ENCODE assay signal across 6 worm cellular contexts in the genomic region with DNA sequence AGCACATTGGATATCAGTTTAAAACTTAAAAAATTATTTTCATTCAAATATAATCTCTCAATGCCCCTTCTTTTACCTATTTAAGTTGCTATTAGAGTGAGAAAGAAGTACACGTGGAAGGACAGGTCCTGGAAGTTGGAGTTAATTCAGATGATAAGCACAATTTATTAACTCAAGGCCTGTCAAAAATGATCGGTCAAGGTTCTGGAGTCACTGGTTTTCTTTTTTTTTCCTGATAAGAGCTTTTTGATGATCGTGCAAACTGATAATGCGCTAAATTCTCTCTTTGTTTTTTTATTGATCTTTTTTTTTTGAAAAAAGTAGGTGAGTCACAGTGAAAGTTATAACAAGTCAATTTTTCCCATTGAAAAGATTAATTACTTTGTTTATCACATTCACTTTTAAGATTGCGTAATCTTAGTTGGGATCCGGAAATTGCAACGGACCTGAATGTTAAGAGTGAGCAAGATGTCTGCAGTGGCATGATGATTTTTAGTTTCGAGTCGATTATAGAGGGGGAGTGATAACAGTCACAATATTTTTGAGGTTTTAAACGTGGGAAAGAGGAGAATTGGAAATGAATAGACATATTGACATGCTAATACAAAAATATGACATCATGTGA.
A peak's percentile ranks its signal among the peaks of the same experiment; 100 is the strongest.
TF ChIP-seq lines count a peak whose summit lies in the region.

No protein-coding gene starts in this region.

TF ChIP-seq in whole organism, L1 larva, 84 proteins besides CTCF, POLR2A, EP300 and RAD21:
- TF ChIP-seq efl-1 (optimal IDR thresholded peaks at IDR 0.05; lab: Kevin White, UChicago), result no peak
- TF ChIP-seq efl-1 (GFP tag; optimal IDR thresholded peaks at IDR 0.05 in 1 of 2; lab: Kevin White, UChicago), result peak in 1 of 2 experiments; percentile 74
- peak; percentile 99 for TF ChIP-seq elt-2 (tag; optimal IDR thresholded peaks at IDR 0.05; lab: Kevin White, UChicago)
- TF ChIP-seq pqm-1 (tag; optimal IDR thresholded peaks at IDR 0.05; lab: Kevin White, UChicago), result peak; percentile 19
- TF ChIP-seq unc-98 (GFP tag; IDR thresholded peaks at IDR 0.05; lab: Robert Waterston, UW), result no peak
- no peak for TF ChIP-seq efl-3 (GFP tag; optimal IDR thresholded peaks at IDR 0.05; lab: Kevin White, UChicago)
- TF ChIP-seq lin-35 (GFP tag; optimal IDR thresholded peaks at IDR 0.05; lab: Kevin White, UChicago), result peak in 1 of 2 experiments; percentile 35
TF ChIP-seq in whole organism, L1 larva: peak in this region for 4.

TF ChIP-seq in whole organism, L2 larva, 48 proteins besides CTCF, POLR2A, EP300 and RAD21 (continues in another document):
- TF ChIP-seq ztf-1 (GFP tag; conservative IDR thresholded peaks at IDR 0.05; lab: Robert Waterston, UW) (no peak), C34F6.9 (tag; optimal IDR thresholded peaks at IDR 0.05; lab: Kevin White, UChicago) (no peak), lin-39 (tag; optimal IDR thresholded peaks at IDR 0.05; lab: Kevin White, UChicago) (no peak), skn-1 (tag; optimal IDR thresholded peaks at IDR 0.05; lab: Kevin White, UChicago) (no peak), elt-3 (tag; optimal IDR thresholded peaks at IDR 0.05; lab: Kevin White, UChicago) (no peak), nhr-77 (tag; optimal IDR thresholded peaks at IDR 0.05; lab: Kevin White, UChicago) (no peak), mbf-1 (tag; optimal IDR thresholded peaks at IDR 0.05; lab: Kevin White, UChicago) (no peak), sma-9 (GFP tag; optimal IDR thresholded peaks at IDR 0.05; lab: Kevin White, UChicago) (peak; percentile 36), sma-9 (tag; optimal IDR thresholded peaks at IDR 0.05; lab: Kevin White, UChicago) (no peak), crh-2 (tag; optimal IDR thresholded peaks at IDR 0.05; lab: Kevin White, UChicago) (no peak), fos-1 (tag; optimal IDR thresholded peaks at IDR 0.05; lab: Kevin White, UChicago) (peak; percentile 91), nhr-237 (tag; optimal IDR thresholded peaks at IDR 0.05; lab: Kevin White, UChicago) (no peak), ceh-16 (tag; optimal IDR thresholded peaks at IDR 0.05; lab: Kevin White, UChicago) (no peak), aly-2 (tag; optimal IDR thresholded peaks at IDR 0.05; lab: Kevin White, UChicago) (no peak), elt-1 (tag; optimal IDR thresholded peaks at IDR 0.05; lab: Kevin White, UChicago) (no peak), gmeb-1 (tag; optimal IDR thresholded peaks at IDR 0.05; lab: Kevin White, UChicago) (peak; percentile 44)

TF ChIP-seq in whole organism, L3 larva, 47 proteins besides CTCF, POLR2A, EP300 and RAD21:
- TF ChIP-seq lsy-12 (tag; optimal IDR thresholded peaks at IDR 0.05; lab: Kevin White, UChicago) (no peak), elt-2 (tag; optimal IDR thresholded peaks at IDR 0.05; lab: Kevin White, UChicago) (peak; percentile 100), nhr-237 (tag; optimal IDR thresholded peaks at IDR 0.05; lab: Kevin White, UChicago) (no peak), hmg-11 (tag; optimal IDR thresholded peaks at IDR 0.05; lab: Kevin White, UChicago) (no peak), fkh-10 (GFP tag; optimal IDR thresholded peaks at IDR 0.05; lab: Kevin White, UChicago) (no peak), skn-1 (tag; optimal IDR thresholded peaks at IDR 0.05; lab: Kevin White, UChicago) (no peak), fos-1 (tag; optimal IDR thresholded peaks at IDR 0.05; lab: Kevin White, UChicago) (no peak), pqm-1 (tag; optimal IDR thresholded peaks at IDR 0.05; lab: Kevin White, UChicago) (peak; percentile 68), lin-15B (tag; optimal IDR thresholded peaks at IDR 0.05; lab: Kevin White, UChicago) (no peak), elt-1 (tag; optimal IDR thresholded peaks at IDR 0.05; lab: Kevin White, UChicago) (no peak), ceh-28 (tag; optimal IDR thresholded peaks at IDR 0.05; lab: Kevin White, UChicago) (no peak), elt-3 (tag; optimal IDR thresholded peaks at IDR 0.05; lab: Kevin White, UChicago) (no peak), lin-39 (tag; optimal IDR thresholded peaks at IDR 0.05; lab: Kevin White, UChicago) (no peak), nhr-11 (tag; optimal IDR thresholded peaks at IDR 0.05; lab: Kevin White, UChicago) (no peak), ztf-4 (tag; optimal IDR thresholded peaks at IDR 0.05; lab: Kevin White, UChicago) (no peak)

TF ChIP-seq in whole organism, L4 larva, 104 proteins besides CTCF, POLR2A, EP300 and RAD21:
- TF ChIP-seq nhr-237 (tag; optimal IDR thresholded peaks at IDR 0.05; lab: Kevin White, UChicago), result no peak
- peak; percentile 13 for TF ChIP-seq mxl-3 (GFP tag; optimal IDR thresholded peaks at IDR 0.05; lab: Kevin White, UChicago)
- no peak for TF ChIP-seq zfp-3 (GFP tag; conservative IDR thresholded peaks at IDR 0.05; lab: Robert Waterston, UW)
- peak; percentile 76 for TF ChIP-seq nhr-77 (tag; optimal IDR thresholded peaks at IDR 0.05; lab: Kevin White, UChicago)
- TF ChIP-seq nhr-28 (tag; optimal IDR thresholded peaks at IDR 0.05; lab: Kevin White, UChicago), result peak; percentile 76
- TF ChIP-seq daf-16 (GFP tag; optimal IDR thresholded peaks at IDR 0.05; lab: Kevin White, UChicago), result no peak
- peak; percentile 44 for TF ChIP-seq daf-16 (tag; optimal IDR thresholded peaks at IDR 0.05; lab: Kevin White, UChicago)
- no peak for TF ChIP-seq ceh-62 (tag; optimal IDR thresholded peaks at IDR 0.05; lab: Kevin White, UChicago)
- TF ChIP-seq dve-1 (tag; optimal IDR thresholded peaks at IDR 0.05; lab: Kevin White, UChicago; ENCODE audit: insufficient read depth), result peak; percentile 77
- TF ChIP-seq dmd-6 (GFP tag; IDR thresholded peaks at IDR 0.05; lab: Robert Waterston, UW), result peak; percentile 94
- TF ChIP-seq tra-1 (GFP tag; IDR thresholded peaks at IDR 0.05; lab: Robert Waterston, UW), result peak; percentile 82; the same call in 1 of the 2 replicates
- TF ChIP-seq pqm-1 (tag; optimal IDR thresholded peaks at IDR 0.05; lab: Kevin White, UChicago), result peak; percentile 86
- peak; percentile 65 for TF ChIP-seq hlh-11 (tag; optimal IDR thresholded peaks at IDR 0.05; lab: Kevin White, UChicago)
- no peak for TF ChIP-seq attf-4 (tag; optimal IDR thresholded peaks at IDR 0.05; lab: Kevin White, UChicago)
TF ChIP-seq in whole organism, L4 larva: peak in this region for 9.

TF ChIP-seq in whole organism, late embryonic, 69 proteins besides CTCF, POLR2A, EP300 and RAD21:
- TF ChIP-seq ceh-9 (tag; optimal IDR thresholded peaks at IDR 0.05; lab: Kevin White, UChicago), result no peak
- TF ChIP-seq eyg-1 (tag; optimal IDR thresholded peaks at IDR 0.05; lab: Kevin White, UChicago), result no peak
- TF ChIP-seq fkh-6 (tag; optimal IDR thresholded peaks at IDR 0.05; lab: Kevin White, UChicago), result no peak
- TF ChIP-seq che-1 (tag; optimal IDR thresholded peaks at IDR 0.05; lab: Kevin White, UChicago), result no peak
- TF ChIP-seq ets-4 (tag; optimal IDR thresholded peaks at IDR 0.05; lab: Kevin White, UChicago), result no peak
- no peak for TF ChIP-seq C38D4.7 (GFP tag; optimal IDR thresholded peaks at IDR 0.05; lab: Kevin White, UChicago)
- peak; percentile 81 for TF ChIP-seq elt-2 (tag; optimal IDR thresholded peaks at IDR 0.05; lab: Kevin White, UChicago)
- no peak for TF ChIP-seq pag-3 (tag; optimal IDR thresholded peaks at IDR 0.05; lab: Kevin White, UChicago; ENCODE audit: borderline replicate concordance)

TF ChIP-seq in whole organism, young adult, 124 proteins besides CTCF, POLR2A, EP300 and RAD21:
- TF ChIP-seq nhr-80 (tag; optimal IDR thresholded peaks at IDR 0.05; lab: Kevin White, UChicago), result peak; percentile 90
- peak; percentile 78 for TF ChIP-seq atf-7 (tag; optimal IDR thresholded peaks at IDR 0.05; lab: Kevin White, UChicago)
- no peak for TF ChIP-seq hrde-1 (tag; optimal IDR thresholded peaks at IDR 0.05; lab: Kevin White, UChicago; ENCODE audit: borderline replicate concordance)
- TF ChIP-seq let-607 (tag; optimal IDR thresholded peaks at IDR 0.05; lab: Kevin White, UChicago), result peak; percentile 88 to 93
- no peak for TF ChIP-seq nhr-179 (tag; optimal IDR thresholded peaks at IDR 0.05; lab: Kevin White, UChicago)
- TF ChIP-seq K11D2.4 (GFP tag; IDR thresholded peaks at IDR 0.05; lab: Robert Waterston, UW), result no peak
- TF ChIP-seq ets-4 (GFP tag; optimal IDR thresholded peaks at IDR 0.05; lab: Kevin White, UChicago), result no peak
- TF ChIP-seq unc-62 (GFP tag; optimal IDR thresholded peaks at IDR 0.05; lab: Kevin White, UChicago), result peak; percentile 34
- TF ChIP-seq lag-1 (GFP tag; IDR thresholded peaks at IDR 0.05; lab: Robert Waterston, UW), result no peak
